Worm (Caenorhabditis elegans) whole organism, L4/young adult: ENCODE measurements around the gene F44D12.2.

Source experiments
- W03F9.2 ChIP-seq: fragments of 150-350 bp; optimal IDR thresholded peaks from 2 replicates; lab custom pipeline; 2014; ENCODE audit warnings: missing biosample characterization, missing genetic modification characterization
- dao-5 ChIP-seq: sonication (generic microtip); optimal IDR thresholded peaks from 2 replicates; lab custom pipeline; 2016; ENCODE audit warnings: missing genotype, missing genetic modification characterization, moderate library complexity, missing compliant biosample characterization

DNA sequence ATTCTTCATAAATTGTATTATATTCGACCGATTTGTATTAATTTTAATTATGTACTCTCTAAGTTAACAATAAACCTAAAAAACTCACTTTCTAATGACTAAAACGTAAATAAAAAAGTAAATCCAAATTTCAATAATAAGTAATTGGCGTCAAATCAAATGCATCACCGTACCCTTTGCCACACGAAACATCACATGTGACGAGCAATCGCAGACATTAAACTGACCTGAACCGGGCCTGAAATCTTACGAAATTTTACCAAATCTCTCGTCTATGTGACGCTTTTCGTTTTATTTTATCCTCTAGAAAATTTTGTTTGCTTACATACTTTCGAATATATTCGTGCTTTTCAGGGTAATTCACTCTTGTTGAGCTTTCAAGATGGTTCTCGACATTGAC, 14.2 kb downstream of the F44D12.2 start, which contains the start of the genes C47E12.2 and sars-1:
- TF ChIP-seq W03F9.2 (tag; lab: Kevin White, UChicago) (no peak), dao-5 (tag; lab: Kevin White, UChicago) (no peak)
